Fruit fly (Drosophila melanogaster) whole organism, prepupa: Measurements from ENCODE around the gene U2af38.

Source experiments
- Blimp-1 ChIP-seq: fragments of 200-800 bp; sonication (Bioruptor generic); optimal IDR thresholded peaks from 3 replicates; lab custom pipeline; 2017; ENCODE audit warnings: missing biosample characterization, missing genetic modification characterization, mild to moderate bottlenecking, moderate library complexity, missing genetic modification reagents
- CG10631 ChIP-seq: fragments of 200-800 bp; sonication (Bioruptor generic); optimal IDR thresholded peaks from 2 replicates; lab custom pipeline; 2016; ENCODE audit warnings: missing biosample characterization, missing genetic modification characterization
- CG11762 ChIP-seq: fragments of 200-800 bp; sonication (Bioruptor generic); optimal IDR thresholded peaks from 3 replicates; lab custom pipeline; 2016; ENCODE audit warnings: missing biosample characterization, missing genetic modification characterization; ENCODE audit not compliant: insufficient read depth
- CG11902 ChIP-seq: fragments of 200-800 bp; sonication (Bioruptor generic); optimal IDR thresholded peaks from 3 replicates; lab custom pipeline; 2016; ENCODE audit warnings: missing biosample characterization, missing genetic modification characterization
- CG15336 ChIP-seq: fragments of 200-800 bp; sonication (Bioruptor generic); IDR thresholded peaks from 2 replicates; pipeline ENCODE4 v1.3.6; 2022; ENCODE audit warnings: missing biosample characterization, missing genetic modification characterization
- CG1621 ChIP-seq: fragments of 200-800 bp; sonication (Bioruptor generic); optimal IDR thresholded peaks from 3 replicates; lab custom pipeline; 2018; ENCODE audit warnings: missing biosample characterization, mild to moderate bottlenecking, missing genetic modification characterization
- CG16779 ChIP-seq: fragments of 200-800 bp; sonication (Bioruptor generic); optimal IDR thresholded peaks from 3 replicates; lab custom pipeline; 2017; ENCODE audit warnings: missing biosample characterization, mild to moderate bottlenecking, missing genetic modification characterization
- CG3032 ChIP-seq: fragments of 200-800 bp; optimal IDR thresholded peaks from 2 replicates; lab custom pipeline; 2019; ENCODE audit warnings: missing biosample characterization, mild to moderate bottlenecking, missing genetic modification characterization, moderate library complexity
- CG32006 ChIP-seq: fragments of 200-800 bp; sonication (Bioruptor generic); optimal IDR thresholded peaks from 3 replicates; lab custom pipeline; 2017; ENCODE audit warnings: missing biosample characterization, mild to moderate bottlenecking, missing genetic modification characterization
- CG34406 ChIP-seq: fragments of 200-800 bp; sonication (Bioruptor generic); optimal IDR thresholded peaks from 3 replicates; lab custom pipeline; 2016; ENCODE audit warnings: missing biosample characterization, missing genetic modification characterization
- CG3919 ChIP-seq: fragments of 200-800 bp; sonication (Bioruptor generic); optimal IDR thresholded peaks from 3 replicates; lab custom pipeline; 2016; ENCODE audit warnings: missing biosample characterization, missing genetic modification characterization
- CG4318 ChIP-seq: fragments of 200-800 bp; sonication (Bioruptor generic); optimal IDR thresholded peaks from 3 replicates; lab custom pipeline; 2017; ENCODE audit warnings: missing biosample characterization, mild to moderate bottlenecking, missing genetic modification characterization
- CG6163 ChIP-seq: fragments of 200-800 bp; sonication (Bioruptor generic); IDR thresholded peaks from 3 replicates; pipeline ENCODE4 v1.3.6; 2022; ENCODE audit warnings: missing biosample characterization, missing genetic modification characterization
- CG6276 ChIP-seq: fragments of 200-800 bp; sonication (Bioruptor generic); optimal IDR thresholded peaks from 2 replicates; lab custom pipeline; 2017; ENCODE audit warnings: missing biosample characterization, mild to moderate bottlenecking, missing genetic modification characterization
- CG6792 ChIP-seq: fragments of 200-800 bp; sonication (Bioruptor generic); optimal IDR thresholded peaks from 3 replicates; lab custom pipeline; 2016; ENCODE audit warnings: missing biosample characterization, missing genetic modification characterization
- CG6808 ChIP-seq: fragments of 200-800 bp; sonication (Bioruptor generic); optimal IDR thresholded peaks from 3 replicates; lab custom pipeline; 2017; ENCODE audit warnings: missing biosample characterization, missing genetic modification characterization, mild to moderate bottlenecking, moderate library complexity, missing genetic modification reagents
- CG7368 ChIP-seq: fragments of 200-800 bp; sonication (Bioruptor generic); optimal IDR thresholded peaks from 3 replicates; lab custom pipeline; 2016; ENCODE audit warnings: missing biosample characterization, missing genetic modification characterization
- CG8119 ChIP-seq: fragments of 200-800 bp; sonication (Bioruptor generic); IDR thresholded peaks from 3 replicates; pipeline ENCODE4 v1.3.6; 2022; ENCODE audit warnings: missing biosample characterization, missing genetic modification characterization
- CG8319 ChIP-seq: fragments of 200-800 bp; sonication (Bioruptor generic); optimal IDR thresholded peaks from 3 replicates; lab custom pipeline; 2016; ENCODE audit warnings: missing biosample characterization, missing genetic modification characterization
- CG8632 ChIP-seq: fragments of 200-800 bp; sonication (Bioruptor generic); optimal IDR thresholded peaks from 3 replicates; lab custom pipeline; 2016; ENCODE audit warnings: missing biosample characterization, missing genetic modification characterization
- CG9139 ChIP-seq: fragments of 200-800 bp; sonication (Bioruptor generic); optimal IDR thresholded peaks from 3 replicates; lab custom pipeline; 2017; ENCODE audit warnings: missing biosample characterization, mild to moderate bottlenecking, missing genetic modification characterization
- Eip75B ChIP-seq: fragments of 200-800 bp; sonication (Bioruptor generic); optimal IDR thresholded peaks from 3 replicates; lab custom pipeline; 2016; ENCODE audit warnings: missing biosample characterization, missing genetic modification characterization
- Eip78C ChIP-seq: fragments of 200-800 bp; sonication (Bioruptor generic); peaks from one replicate; lab custom pipeline; 2016; ENCODE audit warnings: missing biosample characterization, missing genetic modification characterization
- Eip93F ChIP-seq: fragments of 200-800 bp; sonication (Bioruptor generic); optimal IDR thresholded peaks from 2 replicates; lab custom pipeline; 2016; ENCODE audit warnings: missing biosample characterization, mild to moderate bottlenecking, missing genetic modification characterization
- Ets21C ChIP-seq: fragments of 200-800 bp; sonication (Bioruptor generic); optimal IDR thresholded peaks from 3 replicates; lab custom pipeline; 2016; ENCODE audit warnings: missing biosample characterization, missing genetic modification characterization
- Ets96B ChIP-seq: fragments of 200-800 bp; optimal IDR thresholded peaks from 2 replicates; lab custom pipeline; 2019; ENCODE audit warnings: missing biosample characterization, mild to moderate bottlenecking, missing genetic modification characterization, moderate library complexity
- Gug ChIP-seq: fragments of 200-800 bp; sonication (Bioruptor generic); IDR thresholded peaks from 2 replicates; pipeline ENCODE4 v1.3.6; 2022; ENCODE audit warnings: missing biosample characterization, missing genetic modification characterization
- Hr38 ChIP-seq: sonication (Bioruptor generic); optimal IDR thresholded peaks from 2 replicates; lab custom pipeline; 2016; ENCODE audit warnings: missing biosample characterization, missing genetic modification characterization
- Hr39 ChIP-seq: fragments of 200-800 bp; sonication (Bioruptor generic); optimal IDR thresholded peaks from 2 replicates; lab custom pipeline; 2016; ENCODE audit warnings: missing biosample characterization, missing genetic modification characterization
- Hr4 ChIP-seq: fragments of 200-800 bp; sonication (Bioruptor generic); optimal IDR thresholded peaks from 3 replicates; lab custom pipeline; 2016; ENCODE audit warnings: missing biosample characterization, missing genetic modification characterization
- Lpt ChIP-seq: fragments of 200-800 bp; sonication (Bioruptor generic); optimal IDR thresholded peaks from 3 replicates; lab custom pipeline; 2016; ENCODE audit warnings: missing biosample characterization, missing genetic modification characterization
- Met ChIP-seq: fragments of 200-800 bp; sonication (Bioruptor generic); optimal IDR thresholded peaks from 3 replicates; lab custom pipeline; 2016; ENCODE audit warnings: missing biosample characterization, missing genetic modification characterization
- Smox ChIP-seq: fragments of 200-800 bp; sonication (Bioruptor generic); optimal IDR thresholded peaks from 3 replicates; lab custom pipeline; 2016; ENCODE audit warnings: missing biosample characterization, missing genetic modification characterization
- Sox102F ChIP-seq: fragments of 200-800 bp; sonication (Bioruptor generic); optimal IDR thresholded peaks from 2 replicates; lab custom pipeline; 2016; ENCODE audit warnings: missing biosample characterization, mild to moderate bottlenecking, missing genetic modification characterization
- Sox14 ChIP-seq: fragments of 200-800 bp; sonication (Bioruptor generic); optimal IDR thresholded peaks from 3 replicates; lab custom pipeline; 2016; ENCODE audit warnings: missing biosample characterization, missing genetic modification characterization
- Sox15 ChIP-seq: fragments of 200-800 bp; sonication (Bioruptor generic); optimal IDR thresholded peaks from 3 replicates; lab custom pipeline; 2016; ENCODE audit warnings: missing biosample characterization, missing genetic modification characterization
- achi ChIP-seq: fragments of 200-800 bp; sonication (Bioruptor generic); optimal IDR thresholded peaks from 3 replicates; lab custom pipeline; 2016; ENCODE audit warnings: missing biosample characterization, missing genetic modification characterization
- acj6 ChIP-seq: fragments of 200-800 bp; sonication (Bioruptor generic); optimal IDR thresholded peaks from 3 replicates; lab custom pipeline; 2016; ENCODE audit warnings: missing biosample characterization, missing genetic modification characterization
- dac ChIP-seq: fragments of 200-800 bp; sonication (Bioruptor generic); optimal IDR thresholded peaks from 2 replicates; lab custom pipeline; 2017; ENCODE audit warnings: missing biosample characterization, mild to moderate bottlenecking, missing genetic modification characterization
- eg ChIP-seq: fragments of 200-800 bp; sonication (Bioruptor generic); IDR thresholded peaks from 3 replicates; pipeline ENCODE4 v1.3.6; 2022; ENCODE audit warnings: missing biosample characterization, missing genetic modification characterization
- esn ChIP-seq: fragments of 200-800 bp; sonication (Bioruptor generic); optimal IDR thresholded peaks from 2 replicates; lab custom pipeline; 2016; ENCODE audit warnings: missing biosample characterization, mild to moderate bottlenecking, missing genetic modification characterization, moderate library complexity
- fd59A ChIP-seq: fragments of 200-800 bp; sonication (Bioruptor generic); optimal IDR thresholded peaks from 2 replicates; lab custom pipeline; 2017; ENCODE audit warnings: missing biosample characterization, mild to moderate bottlenecking, missing genetic modification characterization, missing genetic modification reagents
- fd85E ChIP-seq: fragments of 200-800 bp; sonication (Bioruptor generic); optimal IDR thresholded peaks from 3 replicates; lab custom pipeline; 2016; ENCODE audit warnings: missing biosample characterization, missing genetic modification characterization
- fkh ChIP-seq: fragments of 200-800 bp; sonication (Bioruptor generic); optimal IDR thresholded peaks from 3 replicates; lab custom pipeline; 2017; ENCODE audit warnings: missing biosample characterization, mild to moderate bottlenecking, missing genetic modification characterization, moderate library complexity
- lz ChIP-seq: fragments of 200-800 bp; sonication (Bioruptor generic); optimal IDR thresholded peaks from 3 replicates; lab custom pipeline; 2016; ENCODE audit warnings: missing biosample characterization, missing genetic modification characterization
- net ChIP-seq: fragments of 200-800 bp; sonication (Bioruptor generic); optimal IDR thresholded peaks from 3 replicates; lab custom pipeline; 2016; ENCODE audit warnings: missing biosample characterization, missing genetic modification characterization
- pdm3 ChIP-seq: fragments of 200-800 bp; sonication (Bioruptor generic); optimal IDR thresholded peaks from 3 replicates; lab custom pipeline; 2016; ENCODE audit warnings: missing biosample characterization, missing genetic modification characterization
- salr ChIP-seq, 2 experiments: fragments of 200-800 bp; sonication (Bioruptor generic); optimal IDR thresholded peaks; 3 replicates each; lab custom pipeline; 2016 to 2018; ENCODE audit warnings: missing biosample characterization in 2 of 2, missing genetic modification characterization in 2 of 2, mild to moderate bottlenecking in 1 of 2
- spab ChIP-seq: fragments of 200-800 bp; sonication (Bioruptor generic); optimal IDR thresholded peaks from 2 replicates; lab custom pipeline; 2017; ENCODE audit warnings: missing biosample characterization, mild to moderate bottlenecking, missing genetic modification characterization, missing genetic modification reagents
- svp ChIP-seq: fragments of 200-800 bp; sonication (Bioruptor generic); peaks from one replicate; lab custom pipeline; 2016; ENCODE audit warnings: missing biosample characterization, missing genetic modification characterization
- topi ChIP-seq: fragments of 200-800 bp; sonication (Bioruptor generic); optimal IDR thresholded peaks from 3 replicates; lab custom pipeline; 2016; ENCODE audit warnings: missing biosample characterization, missing genetic modification characterization
- vri ChIP-seq: fragments of 200-800 bp; sonication (Bioruptor generic); optimal IDR thresholded peaks from 3 replicates; lab custom pipeline; 2016; ENCODE audit warnings: missing biosample characterization, mild to moderate bottlenecking, missing genetic modification characterization

The U2af38 gene

dm6 chr2L:246656-247340 is 47.7 kb downstream of the U2af38 start:
- TF ChIP-seq net (GFP tag; lab: Kevin White, UChicago) (peak; percentile 76), fd59A (GFP tag; lab: Kevin White, UChicago) (no peak), topi (GFP tag; lab: Kevin White, UChicago) (no peak), CG1621 (tag; lab: Kevin White, UChicago) (peak; percentile 75), Met (GFP tag; lab: Kevin White, UChicago) (no peak), spab (GFP tag; lab: Kevin White, UChicago) (peak; percentile 60), Hr4 (no peak), vri (GFP tag; lab: Kevin White, UChicago) (no peak), CG15336 (GFP tag; lab: Robert Waterston, UW) (peak; percentile 83), CG6808 (GFP tag; lab: Kevin White, UChicago) (peak; percentile 79), CG32006 (GFP tag; lab: Kevin White, UChicago) (peak; percentile 37), CG3919 (peak; percentile 56), CG11762 (GFP tag; lab: Kevin White, UChicago) (peak; percentile 39), CG4318 (GFP tag; lab: Kevin White, UChicago) (no peak), Sox14 (peak; percentile 43), salr (GFP tag; optimal IDR thresholded peaks at IDR 0.05; lab: Kevin White, UChicago) (peak; percentile 41 to 50), CG10631 (no peak), Smox (no peak), CG8119 (GFP tag; lab: Robert Waterston, UW) (peak; percentile 89), Eip75B (GFP tag; lab: Kevin White, UChicago) (peak; percentile 61), CG11902 (GFP tag; lab: Kevin White, UChicago) (no peak), dac (GFP tag; lab: Kevin White, UChicago) (no peak), CG6276 (GFP tag; lab: Kevin White, UChicago) (peak; percentile 82), Gug (GFP tag; lab: Robert Waterston, UW) (no peak), fd85E (GFP tag; lab: Kevin White, UChicago) (no peak), Blimp-1 (no peak), esn (GFP tag; lab: Kevin White, UChicago) (peak; percentile 38), eg (GFP tag; lab: Robert Waterston, UW) (peak; percentile 92), Eip93F (GFP tag; lab: Kevin White, UChicago) (no peak), CG7368 (GFP tag; lab: Kevin White, UChicago) (peak; percentile 36), CG6163 (GFP tag; lab: Robert Waterston, UW) (peak; percentile 96), achi (GFP tag; lab: Kevin White, UChicago) (peak; percentile 39), CG6792 (GFP tag; lab: Kevin White, UChicago) (peak; percentile 40), acj6 (GFP tag; lab: Kevin White, UChicago) (no peak), pdm3 (no peak), Ets21C (no peak), CG34406 (GFP tag; lab: Kevin White, UChicago) (peak; percentile 43), Ets96B (tag; lab: Kevin White, UChicago) (peak; percentile 20), CG8319 (GFP tag; lab: Kevin White, UChicago) (peak; percentile 8), fkh (GFP tag; lab: Kevin White, UChicago) (peak; percentile 80), CG3032 (tag; lab: Kevin White, UChicago) (peak; percentile 14), CG16779 (tag; lab: Kevin White, UChicago) (peak; percentile 85), Sox102F (GFP tag; lab: Kevin White, UChicago) (no peak), Sox15 (GFP tag; lab: Kevin White, UChicago) (no peak), Hr38 (peak; percentile 33), Lpt (peak; percentile 79), Hr39 (GFP tag; lab: Kevin White, UChicago) (no peak), Eip78C (GFP tag; lab: Kevin White, UChicago) (peak; percentile 88), CG8632 (GFP tag; lab: Kevin White, UChicago) (peak; percentile 20), svp (GFP tag; lab: Kevin White, UChicago) (no peak), CG9139 (GFP tag; lab: Kevin White, UChicago) (peak; percentile 88), lz (no peak)
